Worm (Caenorhabditis elegans): Measurements from ENCODE around the gene F40A3.6.

- no peak for TF ChIP-seq ceh-44 (GFP tag; IDR thresholded peaks at IDR 0.05)
- no peak for TF ChIP-seq ama-1 (optimal IDR thresholded peaks at IDR 0.05)
These were observed 18.2 kb downstream of the F40A3.6 start, which contains the start of gene F40A3.4 for ce11 chrV:7875456-7875855.

Data from whole organism, L4 larva.